Fruit fly (Drosophila melanogaster) whole organism, pupa: ENCODE results near the gene ClpX.

Source experiments
- CG10348 ChIP-seq: fragments of 200-800 bp; sonication (Bioruptor generic); IDR thresholded peaks from 2 replicates; pipeline ENCODE4 v1.3.6; 2022; ENCODE audit warnings: missing biosample characterization, missing genetic modification characterization
- CG12605 ChIP-seq: fragments of 200-800 bp; sonication (Bioruptor generic); IDR thresholded peaks from 2 replicates; pipeline ENCODE4 v1.3.6; 2022; ENCODE audit warnings: missing biosample characterization, missing genetic modification characterization
- CG13204 ChIP-seq: fragments of 200-800 bp; sonication (Bioruptor generic); optimal IDR thresholded peaks from 2 replicates; lab custom pipeline; 2018; ENCODE audit warnings: missing biosample characterization, mild to moderate bottlenecking, missing genetic modification characterization, moderate library complexity
- CG14655 ChIP-seq: fragments of 200-800 bp; sonication (Bioruptor generic); optimal IDR thresholded peaks from 3 replicates; lab custom pipeline; 2017; ENCODE audit warnings: mild to moderate bottlenecking, missing biosample characterization, missing genetic modification reagents, missing genetic modification characterization
- CG15710 ChIP-seq: fragments of 200-800 bp; sonication (Bioruptor generic); optimal IDR thresholded peaks from 2 replicates; lab custom pipeline; 2018; ENCODE audit warnings: missing biosample characterization, mild to moderate bottlenecking, missing genetic modification characterization, moderate library complexity
- CG32121 ChIP-seq: fragments of 200-800 bp; sonication (Bioruptor generic); IDR thresholded peaks from 2 replicates; pipeline ENCODE4 v1.3.6; 2022; ENCODE audit warnings: missing biosample characterization, missing genetic modification characterization
- CG8159 ChIP-seq: fragments of 200-800 bp; sonication (Bioruptor generic); optimal IDR thresholded peaks from 3 replicates; lab custom pipeline; 2018; ENCODE audit warnings: missing biosample characterization, mild to moderate bottlenecking, missing genetic modification characterization, moderate library complexity
- EcR ChIP-seq: fragments of 200-800 bp; sonication (Bioruptor generic); optimal IDR thresholded peaks from 3 replicates; lab custom pipeline; 2019; ENCODE audit warnings: missing biosample characterization, missing genetic modification characterization, mild to moderate bottlenecking, moderate library complexity, missing genetic modification reagents
- Pif1B ChIP-seq: fragments of 200-800 bp; sonication (Bioruptor generic); optimal IDR thresholded peaks from 3 replicates; lab custom pipeline; 2016; ENCODE audit warnings: missing biosample characterization, missing genetic modification characterization
- fd96Ca ChIP-seq: fragments of 200-800 bp; sonication (Bioruptor generic); IDR thresholded peaks from 3 replicates; pipeline ENCODE4 v1.3.6; 2022; ENCODE audit warnings: missing biosample characterization, missing genetic modification characterization
- gl ChIP-seq: fragments of 200-800 bp; sonication (Bioruptor generic); optimal IDR thresholded peaks from 2 replicates; lab custom pipeline; 2018; ENCODE audit warnings: missing biosample characterization, mild to moderate bottlenecking, missing genetic modification characterization
- rn ChIP-seq: fragments of 200-800 bp; sonication (Bioruptor generic); IDR thresholded peaks from 2 replicates; pipeline ENCODE4 v1.3.6; 2022; ENCODE audit warnings: missing biosample characterization, missing genetic modification characterization

- TF ChIP-seq CG32121 (GFP tag; lab: Robert Waterston, UW), result 0 out of 2 replicates have a peak, but pooled peaks have one; percentile 9
- TF ChIP-seq CG15710 (tag; lab: Kevin White, UChicago), result no peak
- 0 out of 3 replicates have a peak, but pooled peaks have one; percentile 48 for TF ChIP-seq fd96Ca (GFP tag; lab: Robert Waterston, UW)
- TF ChIP-seq CG8159 (tag; lab: Kevin White, UChicago), result no peak
- no peak for TF ChIP-seq CG13204 (GFP tag; lab: Kevin White, UChicago)
- TF ChIP-seq Pif1B (GFP tag; lab: Kevin White, UChicago), result no peak
- no peak for TF ChIP-seq CG14655 (GFP tag; lab: Kevin White, UChicago)
- TF ChIP-seq EcR, result no peak
- TF ChIP-seq rn, result no peak
- TF ChIP-seq gl (tag; lab: Kevin White, UChicago), result no peak
- TF ChIP-seq CG12605 (GFP tag; lab: Robert Waterston, UW), result no peak
- no peak for TF ChIP-seq CG10348 (GFP tag; lab: Robert Waterston, UW)
Observed at dm6 chr3R:19891363-19891762, 12.1 kb downstream of the ClpX start.
